Fruit fly (Drosophila melanogaster): Measurements from ENCODE around the gene sas.

DNA sequence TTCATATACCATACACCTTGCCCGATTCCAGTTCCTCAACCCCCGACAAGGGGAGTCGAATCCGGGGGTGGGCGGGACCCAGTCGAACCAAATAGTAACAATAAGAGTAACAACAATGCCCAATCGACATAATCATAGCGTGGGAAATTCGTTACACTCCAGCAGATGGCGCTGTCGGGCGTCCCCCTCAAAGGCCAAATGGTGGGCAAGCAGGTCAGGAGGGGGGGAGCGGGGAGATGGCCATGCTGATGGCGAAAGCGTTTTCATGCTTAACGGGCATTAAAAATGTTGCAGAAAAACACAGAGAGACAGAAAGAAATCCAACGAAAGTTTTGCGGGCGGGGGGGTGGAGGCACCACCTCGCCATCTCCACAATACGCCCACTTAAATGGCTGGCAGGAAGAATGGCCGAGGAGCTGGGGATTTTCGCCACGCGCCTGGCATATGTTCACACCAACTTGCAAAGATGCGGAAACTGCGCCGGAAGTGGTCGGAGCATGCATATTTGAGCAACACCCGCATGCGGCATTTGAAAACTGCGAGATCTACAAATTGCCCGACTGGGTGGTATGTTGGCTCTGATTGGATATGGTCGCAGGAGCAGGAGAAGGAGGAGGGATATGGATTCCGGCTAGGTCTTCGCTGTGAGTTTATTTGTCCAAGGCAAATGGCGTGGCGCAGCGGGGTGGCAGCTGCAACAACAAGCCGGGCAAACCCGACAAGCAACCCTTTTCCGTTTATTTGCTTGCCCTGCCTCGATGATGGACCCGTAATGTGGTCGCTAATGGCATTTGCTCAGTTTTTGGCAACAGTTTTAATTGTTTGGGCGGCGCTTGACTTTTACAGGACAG is 23.2 kb upstream of the sas start:
- TF ChIP-seq cyc (GFP tag; optimal IDR thresholded peaks at IDR 0.05) (no peak), fd85E (GFP tag; optimal IDR thresholded peaks at IDR 0.05) (no peak), acj6 (GFP tag; optimal IDR thresholded peaks at IDR 0.05) (no peak)
